Worm (Caenorhabditis elegans) whole organism, late embryonic: Measurements from ENCODE around the gene hecw-1.

Experiments
- ama-1 ChIP-seq: fragments of 150-350 bp; optimal IDR thresholded peaks from 2 replicates; lab custom pipeline; 2014
- ceh-31 ChIP-seq: sonication (generic microtip); optimal IDR thresholded peaks from 2 replicates; lab custom pipeline; 2016; ENCODE audit warnings: missing genetic modification characterization, missing compliant biosample characterization
- ceh-34 ChIP-seq: sonication (generic microtip); optimal IDR thresholded peaks from 2 replicates; lab custom pipeline; 2016; ENCODE audit warnings: mild to moderate bottlenecking, missing genetic modification characterization, missing compliant biosample characterization
- dmd-4 ChIP-seq: sonication (generic microtip); optimal IDR thresholded peaks from 2 replicates; lab custom pipeline; 2016; ENCODE audit warnings: borderline replicate concordance, missing genetic modification characterization, missing compliant biosample characterization
- fkh-10 ChIP-seq: fragments of 150-350 bp; optimal IDR thresholded peaks from 2 replicates; lab custom pipeline; 2014; ENCODE audit warnings: missing biosample characterization, missing genetic modification reagents, missing genetic modification characterization
- hlh-6 ChIP-seq: sonication (generic microtip); optimal IDR thresholded peaks from 2 replicates; lab custom pipeline; 2016; ENCODE audit warnings: missing genotype, missing genetic modification characterization, missing compliant biosample characterization
- hlh-8 ChIP-seq: sonication (generic microtip); optimal IDR thresholded peaks from 2 replicates; lab custom pipeline; 2016; ENCODE audit warnings: missing genotype, missing genetic modification characterization, missing compliant biosample characterization
- lin-11 ChIP-seq: fragments of 200-800 bp; sonication (Bioruptor generic); optimal IDR thresholded peaks from 2 replicates; lab custom pipeline; 2018; ENCODE audit warnings: mild to moderate bottlenecking, missing genetic modification characterization, missing compliant biosample characterization
- nfya-1 ChIP-seq: sonication (generic microtip); optimal IDR thresholded peaks from 2 replicates; lab custom pipeline; 2017; ENCODE audit warnings: missing genetic modification characterization, mild to moderate bottlenecking, missing compliant biosample characterization, antibody characterized with exemption, moderate library complexity
- pat-9 ChIP-seq: fragments of 200-800 bp; sonication (Bioruptor generic); optimal IDR thresholded peaks from 2 replicates; lab custom pipeline; 2018; ENCODE audit warnings: mild to moderate bottlenecking, missing genetic modification characterization, moderate library complexity, missing compliant biosample characterization
- pha-2 ChIP-seq: sonication (generic microtip); optimal IDR thresholded peaks from 2 replicates; lab custom pipeline; 2017; ENCODE audit warnings: mild to moderate bottlenecking, missing genetic modification characterization, missing compliant biosample characterization
- sox-4 ChIP-seq: sonication (generic microtip); optimal IDR thresholded peaks from 2 replicates; lab custom pipeline; 2017; ENCODE audit warnings: mild to moderate bottlenecking, missing genetic modification characterization, inconsistent platforms, missing compliant biosample characterization
- tbx-2 ChIP-seq: sonication (generic microtip); optimal IDR thresholded peaks from 2 replicates; lab custom pipeline; 2016; ENCODE audit warnings: missing genetic modification characterization, missing compliant biosample characterization
- ttx-3 ChIP-seq: sonication (generic microtip); optimal IDR thresholded peaks from 2 replicates; lab custom pipeline; 2016; ENCODE audit warnings: missing genetic modification reagents, missing genetic modification characterization, missing compliant biosample characterization

DNA sequence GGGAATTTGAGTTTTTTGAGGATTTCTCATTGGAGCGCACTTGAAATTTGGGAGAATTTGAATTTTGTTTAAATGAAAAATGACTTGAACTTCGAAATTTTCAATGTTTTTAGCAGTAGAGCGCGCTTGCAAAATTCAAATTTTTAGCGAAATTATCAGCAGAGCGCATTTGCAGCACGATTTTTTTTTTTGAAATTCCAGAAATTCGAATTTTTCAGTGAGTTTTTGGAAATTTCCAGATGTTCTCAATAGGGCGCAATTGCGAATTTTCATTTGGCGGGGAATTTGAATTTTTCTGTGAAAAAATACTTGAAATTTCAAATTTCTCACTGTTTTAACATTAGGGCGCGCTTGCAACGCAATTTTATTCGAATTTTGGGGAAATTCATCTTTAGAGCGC lies 58.0 kb downstream of the hecw-1 start:
- TF ChIP-seq ttx-3 (tag; lab: Kevin White, UChicago) (no peak), nfya-1 (tag; lab: Kevin White, UChicago) (no peak), ama-1 (lab: Kevin White, UChicago) (no peak), pat-9 (tag; lab: Kevin White, UChicago) (no peak), ceh-34 (tag; lab: Kevin White, UChicago) (no peak), ceh-31 (tag; lab: Kevin White, UChicago) (no peak), hlh-8 (tag; lab: Kevin White, UChicago) (no peak), sox-4 (tag; lab: Kevin White, UChicago) (no peak), lin-11 (tag; lab: Kevin White, UChicago) (no peak), pha-2 (no peak), dmd-4 (tag; lab: Kevin White, UChicago) (no peak), tbx-2 (tag; lab: Kevin White, UChicago) (no peak), fkh-10 (GFP tag; lab: Kevin White, UChicago) (no peak), hlh-6 (tag; lab: Kevin White, UChicago) (no peak)
